Fruit fly (Drosophila melanogaster): Measurements from ENCODE around the gene Gr39a.

The Gr39a gene

DNA sequence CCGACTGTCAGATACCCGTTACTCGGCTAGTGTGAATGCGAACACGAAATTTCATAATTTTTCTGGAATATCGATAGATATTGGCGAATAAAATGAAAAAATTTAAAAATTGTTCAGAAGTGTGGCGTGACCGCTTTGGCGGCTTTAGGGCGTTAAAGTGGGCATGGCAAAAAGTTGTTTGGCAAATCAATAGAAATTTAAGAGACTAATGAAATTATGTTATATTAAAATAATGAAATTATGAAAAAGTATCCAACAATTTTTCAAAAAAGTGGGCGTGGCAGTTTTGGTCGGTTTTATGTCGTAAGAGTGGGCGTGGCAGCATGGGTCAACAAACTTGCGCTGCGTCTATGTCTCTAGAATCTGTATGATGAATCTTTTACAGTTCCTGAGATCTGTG is 11.5 kb downstream of the Gr39a start:
- TF ChIP-seq noc (tag; optimal IDR thresholded peaks at IDR 0.05): no peak

DNA sequence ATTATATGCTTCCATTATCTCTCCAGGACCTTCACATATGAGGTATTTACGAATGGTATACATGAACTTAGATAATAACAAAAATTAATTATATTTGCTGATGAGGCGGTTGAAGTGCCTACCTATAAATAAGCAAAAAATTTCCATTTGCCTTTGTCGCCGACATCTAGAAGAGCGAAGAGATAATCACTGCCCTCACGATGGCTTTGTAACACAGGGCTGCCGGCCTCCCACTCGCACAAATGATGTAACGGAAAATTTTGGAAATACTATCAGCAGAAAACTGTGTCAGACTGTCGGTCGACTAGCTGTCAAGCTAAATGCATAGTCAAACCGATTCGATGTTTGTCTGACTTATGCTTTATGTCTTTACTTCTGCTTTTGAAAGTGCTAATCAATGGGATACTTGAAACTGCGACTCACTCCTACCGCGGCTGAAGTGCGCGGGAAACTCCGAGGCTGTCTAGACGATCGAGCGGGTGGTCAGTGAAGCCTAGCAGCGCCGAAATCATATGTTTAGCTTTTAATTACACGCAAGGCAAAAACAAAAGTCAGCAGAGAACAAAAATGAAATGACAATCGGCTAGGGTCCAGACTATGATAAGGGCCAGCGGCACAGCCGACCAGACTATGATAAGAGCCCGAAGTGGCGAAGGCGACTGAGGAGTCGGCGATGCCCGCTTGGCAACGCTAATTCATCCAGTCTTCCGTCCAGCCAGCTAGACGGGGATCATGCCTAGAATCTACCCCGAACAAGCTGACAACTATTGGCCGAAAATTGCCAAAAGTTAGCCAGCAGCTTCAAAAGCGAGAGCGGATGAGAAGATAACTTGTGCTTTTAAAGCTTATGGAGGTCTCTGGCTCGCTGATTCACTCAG is 13.4 kb downstream of the Gr39a start:
- TF ChIP-seq noc (tag; optimal IDR thresholded peaks at IDR 0.05): peak; percentile 37

DNA sequence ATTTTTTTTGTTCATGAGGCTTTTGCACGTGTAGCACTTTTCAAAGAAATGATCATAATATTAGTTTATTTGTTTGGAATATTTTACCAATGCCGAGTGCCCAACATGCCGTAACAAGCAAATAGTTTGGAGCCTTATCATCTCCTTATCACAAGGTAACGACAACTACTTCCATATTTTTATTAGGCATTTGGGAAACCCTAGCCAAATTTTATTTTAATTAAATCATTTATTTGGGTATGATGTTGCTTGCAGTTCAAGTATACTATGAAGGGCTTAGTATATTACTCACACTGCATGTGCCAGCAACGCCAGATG is 14.0 kb downstream of the Gr39a start:
- no peak for TF ChIP-seq noc (tag; optimal IDR thresholded peaks at IDR 0.05)

DNA sequence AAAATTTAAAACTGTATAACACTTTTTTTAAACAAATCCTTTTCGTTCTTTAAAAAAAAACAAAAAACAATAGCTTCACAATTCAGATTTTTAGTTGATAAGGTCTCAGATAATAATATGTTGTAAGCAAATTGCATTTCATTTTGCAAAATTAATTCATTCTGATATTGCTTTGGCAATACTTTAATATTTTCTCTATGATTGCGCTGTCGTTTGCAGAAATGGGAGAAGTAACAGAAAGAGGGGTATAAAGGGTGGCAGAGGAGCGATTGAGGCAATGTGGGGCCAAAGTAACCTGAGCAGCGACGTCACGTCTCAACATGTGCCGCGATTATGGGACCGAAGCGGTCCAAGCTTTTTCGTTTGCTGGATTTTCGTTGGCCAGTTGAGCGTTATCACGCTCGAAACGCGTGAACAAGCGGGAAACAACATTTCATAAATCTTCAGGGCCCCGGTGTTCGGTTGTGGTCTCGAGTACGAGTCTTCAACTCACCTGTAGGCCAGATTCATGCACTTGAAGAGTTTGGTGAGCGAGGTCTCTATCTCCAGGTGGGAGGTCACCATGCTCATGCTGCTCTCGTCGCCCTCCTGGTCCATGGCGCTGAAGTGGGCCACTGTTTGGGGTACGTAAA is 17.4 kb downstream of the Gr39a start:
- TF ChIP-seq noc (tag; optimal IDR thresholded peaks at IDR 0.05): peak; percentile 4

DNA sequence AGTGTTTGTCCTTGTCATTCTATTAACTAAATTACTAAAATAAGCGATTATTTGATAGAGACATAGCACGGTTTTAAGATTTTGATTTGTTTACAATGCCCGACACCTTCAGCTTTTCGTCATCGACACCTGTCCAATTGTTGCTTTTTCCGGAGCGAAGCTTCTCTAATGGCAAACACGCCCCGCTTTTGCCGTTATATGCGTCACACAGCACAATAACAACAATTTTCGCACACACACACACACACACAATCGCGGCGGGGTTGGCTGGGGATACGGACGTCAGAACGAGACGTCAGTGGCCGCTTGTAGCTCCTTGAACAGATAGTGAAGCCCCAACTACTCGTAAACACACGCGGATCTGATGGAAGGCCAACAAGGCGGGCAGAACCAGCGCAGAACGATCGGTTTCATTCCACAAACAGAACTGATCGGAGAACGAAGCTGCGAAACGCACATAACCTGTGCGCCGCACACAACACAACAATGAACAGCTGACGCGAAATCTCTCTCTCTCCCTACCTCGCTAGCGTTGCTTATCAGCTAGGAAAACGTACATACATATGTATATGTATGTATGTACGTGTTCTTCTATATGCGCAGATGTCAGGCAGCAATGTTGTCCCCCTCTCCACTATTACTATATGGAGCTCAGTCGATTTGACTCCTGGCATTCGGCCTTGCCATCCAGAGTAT is 18.7 kb downstream of the Gr39a start:
- TF ChIP-seq noc (tag; optimal IDR thresholded peaks at IDR 0.05): peak; percentile 83

DNA sequence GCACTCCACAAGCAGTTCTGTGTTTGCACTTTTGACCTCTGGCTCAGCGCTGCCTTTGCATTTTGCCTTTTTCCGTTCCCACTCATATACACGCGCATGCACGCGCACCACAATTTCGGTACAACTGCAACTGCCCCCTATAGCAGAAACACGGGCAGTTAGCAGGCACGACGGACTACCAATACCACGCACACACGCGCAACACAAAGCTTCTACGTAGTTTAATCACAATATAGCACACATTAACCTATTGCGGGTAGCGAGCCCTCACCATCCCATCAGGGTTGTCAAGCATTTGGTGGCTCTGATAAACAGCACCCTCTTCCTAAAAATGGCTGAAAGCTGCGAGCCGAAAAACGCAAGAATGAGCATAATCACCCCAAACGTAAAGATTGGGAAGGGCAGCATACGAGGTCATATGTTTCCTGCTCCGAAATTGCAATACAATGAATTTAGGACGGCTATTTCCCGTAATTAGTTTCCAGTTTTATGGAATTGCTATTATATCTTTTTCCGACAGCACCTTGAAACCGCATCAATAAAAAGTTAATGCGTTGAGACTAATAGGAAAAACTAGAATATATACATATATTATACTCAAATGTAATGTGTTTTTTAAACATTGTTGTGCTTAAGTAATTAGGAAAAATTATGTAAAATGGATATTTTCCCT is 19.4 kb downstream of the Gr39a start, which contains the start of gene Mondo:
Gene Mondo (minus strand): TSS at position 297 of the 673 bp plus-strand sequence.
- TF ChIP-seq noc (tag; optimal IDR thresholded peaks at IDR 0.05): no peak

DNA sequence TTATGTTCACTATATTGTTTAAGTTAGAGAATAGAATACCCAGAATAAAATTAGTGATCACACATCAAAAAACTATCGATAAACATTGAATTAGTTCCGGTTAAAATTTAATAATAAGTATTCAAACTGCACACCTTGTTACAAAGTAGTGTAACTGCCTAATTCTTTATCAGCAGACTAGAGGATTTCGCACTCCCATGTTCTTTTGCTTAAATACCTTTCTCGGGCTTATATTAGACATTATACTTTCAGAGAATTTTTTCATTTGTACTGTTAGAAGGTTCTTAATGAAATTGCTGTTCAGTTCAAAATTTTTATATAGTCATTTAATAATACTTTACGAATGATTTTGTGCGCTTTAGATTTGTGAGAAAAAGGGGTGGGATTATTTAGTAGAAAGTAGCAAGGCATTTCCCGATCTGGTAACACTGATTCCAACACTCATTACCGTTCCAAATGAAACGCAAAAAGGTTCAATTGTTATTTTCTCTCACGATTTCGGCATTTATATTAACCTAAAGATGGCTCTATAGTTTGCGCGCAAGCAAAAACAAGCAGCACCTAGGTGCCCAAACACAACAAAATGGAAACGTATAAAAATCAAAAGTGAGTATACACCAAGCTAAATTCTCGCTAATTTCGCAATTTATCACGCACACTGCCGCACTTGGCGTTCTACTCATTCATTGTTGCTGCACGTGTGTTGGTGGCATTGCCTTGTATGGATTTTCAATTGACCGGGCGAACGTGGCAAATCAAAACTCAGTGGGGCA is 20.1 kb downstream of the Gr39a start, which contains the start of gene crc:
Gene crc (plus strand): TSS at position 440 of the 773 bp plus-strand sequence.
- TF ChIP-seq noc (tag; optimal IDR thresholded peaks at IDR 0.05): no peak

DNA sequence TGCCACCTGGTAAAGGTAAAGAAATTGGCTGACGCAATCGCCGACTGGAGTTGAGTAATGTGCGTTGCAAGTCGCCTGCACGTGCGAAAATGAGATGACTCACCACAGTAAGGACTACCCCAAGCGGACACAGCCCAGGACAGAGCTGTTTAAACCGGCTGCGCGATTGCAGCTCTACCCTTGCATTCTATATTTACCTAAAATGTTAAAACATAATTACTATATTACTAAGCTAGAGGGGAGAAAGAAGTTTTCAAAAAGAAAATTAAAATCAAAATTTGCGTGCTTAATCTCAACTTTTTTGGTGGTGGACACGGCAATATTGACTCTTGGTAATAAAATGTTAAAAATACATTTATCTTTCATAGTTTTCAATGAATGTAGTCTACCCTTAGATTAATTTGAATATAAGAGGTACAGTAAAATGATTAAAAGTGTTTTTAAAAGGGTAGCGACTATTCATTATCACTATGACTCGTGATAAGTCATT is 20.7 kb downstream of the Gr39a start:
- no peak for TF ChIP-seq noc (tag; optimal IDR thresholded peaks at IDR 0.05)

DNA sequence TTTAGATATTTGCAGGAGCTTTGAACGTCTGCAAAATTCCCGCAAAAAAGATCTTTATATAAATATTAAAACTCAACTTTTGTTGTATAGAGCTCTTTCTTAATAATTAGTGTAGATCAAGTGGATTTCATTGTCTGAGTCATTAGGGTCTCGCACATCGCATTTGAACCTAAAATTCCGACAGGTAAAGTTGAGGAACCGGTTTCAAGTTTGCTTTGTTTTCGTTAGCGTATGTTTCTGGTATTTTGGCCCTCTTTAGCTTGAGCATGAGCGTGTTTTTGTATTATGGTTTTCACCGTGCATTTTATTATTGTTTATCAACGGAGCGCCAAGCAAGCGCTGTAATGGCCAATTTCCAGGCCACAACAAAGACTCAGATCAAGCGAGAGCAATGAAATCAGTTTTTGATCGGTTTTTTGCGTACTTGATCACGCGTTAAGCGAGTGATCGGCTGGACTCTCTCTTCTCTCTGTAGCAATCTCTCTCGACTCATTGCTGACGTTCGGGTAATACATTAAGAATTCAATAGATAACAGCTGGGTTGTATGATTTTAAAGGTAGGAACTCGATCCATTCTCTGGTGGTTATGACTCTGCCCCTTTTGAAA is 22.4 kb downstream of the Gr39a start:
- no peak for TF ChIP-seq noc (tag; optimal IDR thresholded peaks at IDR 0.05)

DNA sequence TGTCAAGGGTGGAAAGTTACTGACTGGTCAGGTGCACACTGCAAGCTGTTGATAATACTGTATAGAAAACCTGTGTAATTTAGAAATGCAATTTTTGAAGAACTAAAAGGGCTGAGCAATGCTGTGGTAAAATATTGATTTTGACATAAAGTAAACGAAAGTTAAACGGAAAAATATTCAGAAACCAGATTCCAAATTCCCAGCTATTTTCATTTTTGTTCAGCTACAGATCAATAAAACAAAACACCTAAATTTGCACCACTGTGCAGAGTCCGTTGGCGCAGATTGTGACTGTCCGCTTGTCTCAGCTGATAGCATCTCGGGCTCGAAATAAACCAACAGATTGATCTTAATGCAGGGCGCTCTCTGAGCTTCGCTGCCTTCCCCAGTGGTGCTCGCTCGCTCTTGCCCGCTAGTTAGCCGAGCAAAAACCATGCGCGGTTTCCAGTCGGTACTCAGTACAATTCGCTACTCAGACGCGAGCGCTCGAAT is 23.4 kb downstream of the Gr39a start, which contains the start of gene CG46314:
Gene CG46314 (plus strand): TSS at position 452 of the 492 bp plus-strand sequence.
- TF ChIP-seq noc (tag; optimal IDR thresholded peaks at IDR 0.05): peak; percentile 12

DNA sequence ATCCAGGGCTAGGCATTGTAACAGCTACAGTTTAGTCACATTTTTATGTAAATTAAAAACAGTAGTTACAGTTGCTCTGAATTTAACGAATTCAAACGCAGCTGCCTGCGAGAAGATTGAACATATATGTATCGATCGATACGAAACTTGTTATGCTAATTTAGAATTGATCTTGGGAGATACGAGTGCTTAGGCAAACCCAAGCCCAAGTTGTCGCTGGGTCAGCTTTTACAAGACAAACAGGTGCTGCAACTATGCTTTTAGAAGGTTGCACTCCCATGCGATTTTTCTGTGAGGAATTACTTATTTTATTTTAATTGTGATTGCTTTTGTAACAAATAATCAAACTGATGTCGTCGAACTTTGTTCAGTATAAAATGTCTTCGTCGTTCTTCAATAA is 26.2 kb downstream of the Gr39a start:
- TF ChIP-seq noc (tag; optimal IDR thresholded peaks at IDR 0.05): no peak

DNA sequence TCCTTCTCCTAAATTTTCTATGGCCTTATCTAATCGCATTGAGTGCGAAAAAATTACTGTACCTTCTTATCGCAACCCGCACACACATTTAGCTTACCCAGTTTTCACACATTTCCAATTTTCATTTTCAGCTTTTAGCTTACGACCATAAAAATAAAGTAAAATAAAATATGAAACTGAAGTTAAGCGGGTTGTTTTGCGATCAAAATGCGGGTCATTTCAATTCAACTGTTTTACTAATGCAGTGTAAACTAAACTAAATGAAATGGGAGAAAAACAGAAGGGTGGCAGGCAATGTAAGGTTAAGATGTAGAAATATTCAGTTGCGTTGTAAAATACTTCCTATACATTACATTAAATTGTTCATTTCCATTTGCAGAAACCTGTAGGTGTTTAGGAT is 31.6 kb downstream of the Gr39a start:
- TF ChIP-seq noc (tag; optimal IDR thresholded peaks at IDR 0.05): no peak

DNA sequence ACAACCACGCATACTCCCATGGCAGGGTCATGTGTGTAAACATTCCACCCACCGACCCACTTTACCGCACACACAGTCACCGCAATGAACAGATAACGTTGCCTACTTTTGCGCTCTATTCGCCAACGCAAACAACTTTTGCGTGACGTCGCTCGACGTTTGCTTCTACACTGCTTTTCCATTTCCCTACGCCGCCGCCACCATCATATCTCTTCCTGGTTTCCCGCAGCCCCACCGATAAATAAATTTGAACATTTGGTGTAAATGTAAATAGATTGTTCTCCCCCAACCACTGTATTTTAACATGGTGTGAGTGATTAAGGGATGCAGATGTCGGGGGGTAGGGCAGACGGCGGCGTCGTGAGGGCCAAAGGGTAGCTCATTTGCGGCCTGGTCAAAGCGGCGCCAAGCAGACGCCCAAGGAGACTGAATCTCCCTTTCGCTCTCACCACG is 33.9 kb downstream of the Gr39a start:
- no peak for TF ChIP-seq noc (tag; optimal IDR thresholded peaks at IDR 0.05)

DNA sequence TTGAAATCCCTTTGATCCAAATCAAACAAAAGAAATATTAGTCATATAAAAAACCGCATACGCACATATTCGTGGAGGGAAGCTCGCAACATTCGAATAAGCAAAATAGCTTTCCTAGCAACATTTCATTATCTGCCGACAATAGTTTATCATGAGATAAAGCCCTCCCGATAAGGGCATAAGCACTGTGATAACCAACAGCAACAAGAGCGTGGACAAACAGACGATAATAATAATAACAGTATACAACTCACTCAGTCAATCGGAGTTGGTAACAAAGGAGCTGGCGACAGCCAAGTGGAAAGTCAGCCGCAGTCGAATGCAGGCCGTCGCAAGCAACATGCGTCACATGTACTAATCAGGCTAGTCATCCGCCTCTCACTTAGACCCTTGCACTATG is 38.8 kb downstream of the Gr39a start:
- no peak for TF ChIP-seq noc (tag; optimal IDR thresholded peaks at IDR 0.05)

Measured in whole organism, larva.